Fruit fly (Drosophila melanogaster) whole organism, embryonic: ENCODE results near the gene TbCMF46.

ENCODE experiments used
- Adf1 ChIP-seq: fragments of 200-800 bp; sonication (Bioruptor generic); IDR thresholded peaks from 2 replicates; pipeline ENCODE4 v1.3.6; 2022; ENCODE audit warnings: missing biosample characterization, missing genetic modification characterization
- Bteb2 ChIP-seq: fragments of 200-800 bp; sonication (Bioruptor generic); optimal IDR thresholded peaks from 2 replicates; lab custom pipeline; 2016; ENCODE audit warnings: missing biosample characterization, missing genetic modification characterization
- CG10431 ChIP-seq: fragments of 200-800 bp; sonication (Bioruptor generic); optimal IDR thresholded peaks from 3 replicates; lab custom pipeline; 2018; ENCODE audit warnings: missing biosample characterization, mild to moderate bottlenecking, missing genetic modification characterization
- CG10959 ChIP-seq: fragments of 200-800 bp; sonication (Bioruptor generic); IDR thresholded peaks from 2 replicates; pipeline ENCODE4 v1.3.6; 2022; ENCODE audit warnings: missing biosample characterization, missing genetic modification characterization
- CG12155 ChIP-seq: fragments of 200-800 bp; sonication (Bioruptor generic); optimal IDR thresholded peaks from 3 replicates; lab custom pipeline; 2016; ENCODE audit warnings: missing biosample characterization, missing genetic modification characterization
- CG13123 ChIP-seq: fragments of 200-800 bp; sonication (Bioruptor generic); optimal IDR thresholded peaks from 2 replicates; lab custom pipeline; 2016; ENCODE audit warnings: missing biosample characterization, missing genetic modification characterization
- CG13624 ChIP-seq: fragments of 200-800 bp; sonication (Bioruptor generic); optimal IDR thresholded peaks from 2 replicates; lab custom pipeline; 2016; ENCODE audit warnings: missing biosample characterization, missing genetic modification characterization
- CG14050 ChIP-seq: fragments of 200-800 bp; sonication (Bioruptor generic); IDR thresholded peaks from 3 replicates; pipeline ENCODE4 v1.3.6; 2022; ENCODE audit warnings: missing biosample characterization, missing genetic modification characterization
- CG16779 ChIP-seq: fragments of 200-800 bp; sonication (Bioruptor generic); IDR thresholded peaks from 2 replicates; pipeline ENCODE4 v1.3.6; 2022; ENCODE audit warnings: missing biosample characterization, missing genetic modification characterization
- CG16815 ChIP-seq: fragments of 200-800 bp; sonication (Bioruptor generic); optimal IDR thresholded peaks from 3 replicates; lab custom pipeline; 2017; ENCODE audit warnings: missing biosample characterization, mild to moderate bottlenecking, missing genetic modification characterization
- CG17829 ChIP-seq: fragments of 200-800 bp; optimal IDR thresholded peaks from 2 replicates; lab custom pipeline; 2019; ENCODE audit warnings: missing biosample characterization, mild to moderate bottlenecking, missing genetic modification characterization, moderate library complexity
- CG1792 ChIP-seq: fragments of 200-800 bp; sonication (Bioruptor generic); optimal IDR thresholded peaks from 2 replicates; lab custom pipeline; 2016; ENCODE audit warnings: missing biosample characterization, missing genetic modification characterization
- CG18262 ChIP-seq: fragments of 200-800 bp; optimal IDR thresholded peaks from 3 replicates; lab custom pipeline; 2019; ENCODE audit warnings: missing biosample characterization, mild to moderate bottlenecking, missing genetic modification characterization, moderate library complexity
- CG1832 ChIP-seq: fragments of 200-800 bp; sonication (Bioruptor generic); optimal IDR thresholded peaks from 2 replicates; lab custom pipeline; 2017; ENCODE audit warnings: missing biosample characterization, mild to moderate bottlenecking, missing genetic modification characterization, inconsistent platforms
- CG18599 ChIP-seq: fragments of 200-800 bp; sonication (Bioruptor generic); optimal IDR thresholded peaks from 3 replicates; lab custom pipeline; 2017; ENCODE audit warnings: missing biosample characterization, missing genetic modification characterization, mild to moderate bottlenecking, moderate library complexity, missing genetic modification reagents
- CG2199 ChIP-seq: fragments of 200-800 bp; sonication (Bioruptor generic); IDR thresholded peaks from 3 replicates; pipeline ENCODE4 v1.3.6; 2022; ENCODE audit warnings: missing biosample characterization, missing genetic modification characterization
- CG2712 ChIP-seq: fragments of 200-800 bp; optimal IDR thresholded peaks from 3 replicates; lab custom pipeline; 2019; ENCODE audit warnings: missing biosample characterization, mild to moderate bottlenecking, missing genetic modification characterization, moderate library complexity
- CG4404 ChIP-seq: fragments of 200-800 bp; sonication (Bioruptor generic); IDR thresholded peaks from 2 replicates; pipeline ENCODE4 v1.3.6; 2022; ENCODE audit warnings: missing biosample characterization, missing genetic modification characterization
- CG4424 ChIP-seq: fragments of 200-800 bp; sonication (Bioruptor generic); optimal IDR thresholded peaks from 3 replicates; lab custom pipeline; 2016; ENCODE audit warnings: missing biosample characterization, missing genetic modification characterization
- CG4854 ChIP-seq: fragments of 200-800 bp; sonication (Bioruptor generic); optimal IDR thresholded peaks from 2 replicates; lab custom pipeline; 2016; ENCODE audit warnings: missing biosample characterization, missing genetic modification characterization, inconsistent platforms
- CG6689 ChIP-seq: fragments of 200-800 bp; sonication (Bioruptor generic); IDR thresholded peaks from 2 replicates; pipeline ENCODE4 v1.3.6; 2022; ENCODE audit warnings: missing biosample characterization, missing genetic modification characterization
- CG7556 ChIP-seq: fragments of 200-800 bp; sonication (Bioruptor generic); optimal IDR thresholded peaks from 2 replicates; lab custom pipeline; 2017; ENCODE audit warnings: missing biosample characterization, mild to moderate bottlenecking, missing genetic modification characterization
- CG8290 ChIP-seq, 3 experiments: fragments of 200-800 bp; sonication (Bioruptor generic); optimal IDR thresholded peaks; 2 replicates each; lab custom pipeline; 2016 to 2019; ENCODE audit warnings: missing biosample characterization in 3 of 3, missing genetic modification characterization in 3 of 3, mild to moderate bottlenecking in 2 of 3, moderate library complexity in 1 of 3
- CG8388 ChIP-seq: fragments of 200-800 bp; sonication (Bioruptor generic); optimal IDR thresholded peaks from 2 replicates; lab custom pipeline; 2019; ENCODE audit warnings: missing biosample characterization, mild to moderate bottlenecking, missing genetic modification characterization, moderate library complexity
- CG8765 ChIP-seq: fragments of 200-800 bp; sonication (Bioruptor generic); IDR thresholded peaks from 2 replicates; pipeline ENCODE4 v1.3.6; 2022; ENCODE audit warnings: missing biosample characterization, missing genetic modification characterization
- CG9797 ChIP-seq: fragments of 200-800 bp; sonication (Bioruptor generic); optimal IDR thresholded peaks from 3 replicates; lab custom pipeline; 2018; ENCODE audit warnings: missing biosample characterization, mild to moderate bottlenecking, missing genetic modification characterization
- CTCF ChIP-seq: fragments of 200-800 bp; sonication (Bioruptor generic); optimal IDR thresholded peaks from 2 replicates; lab custom pipeline; 2017; ENCODE audit warnings: missing biosample characterization, mild to moderate bottlenecking, missing genetic modification characterization, moderate library complexity
- Dek ChIP-seq: fragments of 200-800 bp; sonication (Bioruptor generic); optimal IDR thresholded peaks from 3 replicates; lab custom pipeline; 2019; ENCODE audit warnings: missing biosample characterization, mild to moderate bottlenecking, missing genetic modification characterization, moderate library complexity
- Doc2 ChIP-seq: fragments of 200-800 bp; sonication (Bioruptor generic); IDR thresholded peaks from 2 replicates; pipeline ENCODE4 v1.3.6; 2022; ENCODE audit warnings: missing biosample characterization, missing genetic modification characterization
- Fer2 ChIP-seq: fragments of 200-800 bp; sonication (Bioruptor generic); optimal IDR thresholded peaks from 2 replicates; lab custom pipeline; 2018; ENCODE audit warnings: missing biosample characterization, mild to moderate bottlenecking, missing genetic modification characterization, moderate library complexity
- HmgZ ChIP-seq: fragments of 200-800 bp; sonication (Bioruptor generic); optimal IDR thresholded peaks from 2 replicates; lab custom pipeline; 2018; ENCODE audit warnings: missing biosample characterization, mild to moderate bottlenecking, missing genetic modification characterization
- Hmx ChIP-seq: fragments of 200-800 bp; sonication (Bioruptor generic); optimal IDR thresholded peaks from 2 replicates; lab custom pipeline; 2016; ENCODE audit warnings: missing biosample characterization, missing genetic modification characterization
- Hsf ChIP-seq: fragments of 200-800 bp; sonication (Bioruptor generic); optimal IDR thresholded peaks from 3 replicates; lab custom pipeline; 2016; ENCODE audit warnings: missing biosample characterization, missing genetic modification characterization
- MTF-1 ChIP-seq: fragments of 200-800 bp; sonication (Bioruptor generic); optimal IDR thresholded peaks from 2 replicates; lab custom pipeline; 2018; ENCODE audit warnings: missing biosample characterization, mild to moderate bottlenecking, missing genetic modification characterization, borderline replicate concordance
- Optix ChIP-seq: fragments of 200-800 bp; sonication (Bioruptor generic); IDR thresholded peaks from 3 replicates; pipeline ENCODE4 v1.3.6; 2022; ENCODE audit warnings: missing biosample characterization, missing genetic modification characterization
- abd-A ChIP-seq: fragments of 200-800 bp; sonication (Bioruptor generic); optimal IDR thresholded peaks from 3 replicates; lab custom pipeline; 2019; ENCODE audit warnings: missing biosample characterization, mild to moderate bottlenecking, missing genetic modification characterization, moderate library complexity
- bigmax ChIP-seq: fragments of 200-800 bp; sonication (Bioruptor generic); optimal IDR thresholded peaks from 2 replicates; lab custom pipeline; 2018; ENCODE audit warnings: missing biosample characterization, mild to moderate bottlenecking, missing genetic modification characterization
- cg ChIP-seq: fragments of 200-800 bp; sonication (Bioruptor generic); optimal IDR thresholded peaks from 3 replicates; lab custom pipeline; 2019; ENCODE audit warnings: missing biosample characterization, mild to moderate bottlenecking, missing genetic modification characterization, moderate library complexity
- crc ChIP-seq: fragments of 200-800 bp; sonication (Bioruptor generic); optimal IDR thresholded peaks from 2 replicates; lab custom pipeline; 2016; ENCODE audit warnings: missing biosample characterization, missing genetic modification characterization
- da ChIP-seq: fragments of 200-800 bp; sonication (Bioruptor generic); optimal IDR thresholded peaks from 2 replicates; lab custom pipeline; 2016; ENCODE audit warnings: missing biosample characterization, missing genetic modification characterization
- dmrt11E ChIP-seq: fragments of 200-800 bp; sonication (Bioruptor generic); optimal IDR thresholded peaks from 3 replicates; lab custom pipeline; 2018; ENCODE audit warnings: missing biosample characterization, mild to moderate bottlenecking, missing genetic modification characterization, moderate library complexity
- her ChIP-seq: fragments of 200-800 bp; sonication (Bioruptor generic); optimal IDR thresholded peaks from 2 replicates; lab custom pipeline; 2016; ENCODE audit warnings: missing biosample characterization, missing genetic modification characterization
- jigr1 ChIP-seq: fragments of 200-800 bp; sonication (Bioruptor generic); IDR thresholded peaks from 3 replicates; pipeline ENCODE4 v1.3.6; 2022; ENCODE audit warnings: missing biosample characterization, missing genetic modification characterization
- jumu ChIP-seq: fragments of 200-800 bp; sonication (Bioruptor generic); optimal IDR thresholded peaks from 3 replicates; lab custom pipeline; 2016; ENCODE audit warnings: missing biosample characterization, missing genetic modification characterization
- klu ChIP-seq: fragments of 200-800 bp; sonication (Bioruptor generic); IDR thresholded peaks from 2 replicates; pipeline ENCODE4 v1.3.6; 2022; ENCODE audit warnings: missing biosample characterization, missing genetic modification characterization
- knrl ChIP-seq: fragments of 200-800 bp; sonication (Bioruptor generic); IDR thresholded peaks from 3 replicates; pipeline ENCODE4 v1.3.6; 2022; ENCODE audit warnings: missing biosample characterization, missing genetic modification characterization; ENCODE audit not compliant: partially characterized antibody
- mirr ChIP-seq: fragments of 200-800 bp; sonication (Bioruptor generic); optimal IDR thresholded peaks from 3 replicates; lab custom pipeline; 2018; ENCODE audit warnings: missing biosample characterization, mild to moderate bottlenecking, missing genetic modification characterization
- sens ChIP-seq: fragments of 200-800 bp; sonication (Bioruptor generic); peaks from one replicate; lab custom pipeline; 2016; ENCODE audit warnings: missing biosample characterization, missing genetic modification characterization
- trh ChIP-seq: fragments of 200-800 bp; sonication (Bioruptor generic); optimal IDR thresholded peaks from 2 replicates; lab custom pipeline; 2016; ENCODE audit warnings: missing biosample characterization, missing genetic modification characterization
- wdn ChIP-seq: fragments of 200-800 bp; sonication (Bioruptor generic); IDR thresholded peaks from 2 replicates; pipeline ENCODE4 v1.3.6; 2022; ENCODE audit warnings: missing biosample characterization, missing genetic modification characterization
- zen2 ChIP-seq: fragments of 200-800 bp; sonication (Bioruptor generic); IDR thresholded peaks from 3 replicates; pipeline ENCODE4 v1.3.6; 2022; ENCODE audit warnings: missing biosample characterization, missing genetic modification characterization; ENCODE audit not compliant: partially characterized antibody

TbCMF46 gene

dm6 chr2L:9954119-9954518 lies 29.5 kb upstream of the TbCMF46 start, which contains the start of the genes CG13126 and CG4709 (continued):
- TF ChIP-seq abd-A (no peak), wdn (GFP tag; lab: Robert Waterston, UW) (peak; percentile 71; the same call in 1 of the 2 replicates), CG13123 (peak; percentile 75), crc (GFP tag; lab: Kevin White, UChicago) (no peak), mirr (GFP tag; lab: Kevin White, UChicago) (peak; percentile 27), CG14050 (GFP tag; lab: Robert Waterston, UW) (peak; percentile 76), bigmax (GFP tag; lab: Kevin White, UChicago) (no peak), CG1792 (GFP tag; lab: Kevin White, UChicago) (peak; percentile 36), CG4404 (GFP tag; lab: Robert Waterston, UW) (peak; percentile 81), MTF-1 (peak; percentile 67), CG8765 (peak; percentile 74), CG1832 (GFP tag; lab: Kevin White, UChicago) (no peak), her (no peak), CG4854 (GFP tag; lab: Kevin White, UChicago) (peak; percentile 64), CG17829 (tag; lab: Kevin White, UChicago) (peak; percentile 97), da (GFP tag; lab: Kevin White, UChicago) (no peak), Adf1 (GFP tag; lab: Robert Waterston, UW) (peak; percentile 70), Hmx (GFP tag; lab: Kevin White, UChicago) (no peak), Bteb2 (GFP tag; lab: Kevin White, UChicago) (peak; percentile 49), CG9797 (peak; percentile 43), CG10431 (GFP tag; lab: Kevin White, UChicago) (peak; percentile 77), CG2199 (GFP tag; lab: Robert Waterston, UW) (peak; percentile 68; the same call in 1 of the 3 replicates), CG6689 (peak; percentile 93), Fer2 (tag; lab: Kevin White, UChicago) (peak; percentile 86), CG12155 (GFP tag; lab: Kevin White, UChicago) (peak; percentile 86), klu (GFP tag; lab: Robert Waterston, UW) (peak; percentile 76; the same call in 1 of the 2 replicates), jumu (GFP tag; lab: Kevin White, UChicago) (no peak), CG18599 (GFP tag; lab: Kevin White, UChicago) (peak; percentile 96), sens (GFP tag; lab: Kevin White, UChicago) (peak; percentile 96), zen2 (GFP tag; lab: Robert Waterston, UW) (no peak), jigr1 (GFP tag; lab: Robert Waterston, UW) (peak; percentile 35; the same call in 1 of the 3 replicates), HmgZ (tag; lab: Kevin White, UChicago) (peak; percentile 85), CG2712 (tag; lab: Kevin White, UChicago) (peak; percentile 98), trh (GFP tag; lab: Kevin White, UChicago) (peak; percentile 46), CG8388 (GFP tag; lab: Kevin White, UChicago) (peak; percentile 90), cg (GFP tag; lab: Kevin White, UChicago) (no peak), CG16815 (GFP tag; lab: Kevin White, UChicago) (peak; percentile 80), Doc2 (no peak), CG8290 (GFP tag; optimal IDR thresholded peaks at IDR 0.05; lab: Kevin White, UChicago) (peak; percentile 89), CG8290 (tag; optimal IDR thresholded peaks at IDR 0.05; lab: Kevin White, UChicago) (peak in 1 of 2 experiments; percentile 42), CG16779 (GFP tag; lab: Robert Waterston, UW) (no peak), dmrt11E (tag; lab: Kevin White, UChicago) (peak; percentile 94), Dek (tag; lab: Kevin White, UChicago) (peak; percentile 92), CG4424 (GFP tag; lab: Kevin White, UChicago) (peak; percentile 94), CTCF (GFP tag; lab: Kevin White, UChicago) (peak; percentile 61), CG7556 (GFP tag; lab: Kevin White, UChicago) (peak; percentile 92), Hsf (peak; percentile 63), CG10959 (GFP tag; lab: Robert Waterston, UW) (peak; percentile 80), CG18262 (peak; percentile 97), knrl (GFP tag; lab: Robert Waterston, UW) (no peak), Optix (GFP tag; lab: Robert Waterston, UW) (peak; percentile 66; the same call in 2 of the 3 replicates), CG13624 (GFP tag; lab: Kevin White, UChicago) (peak; percentile 41)
